Worm (Caenorhabditis elegans) whole organism, late embryonic: Measurements from ENCODE around the gene Y82E9BR.6.

Experiments used
- C08G9.2 ChIP-seq: sonication (generic microtip); optimal IDR thresholded peaks from 2 replicates; lab custom pipeline; 2016; ENCODE audit warnings: mild to moderate bottlenecking, missing genetic modification characterization, moderate library complexity, missing compliant biosample characterization
- C38D4.7 ChIP-seq: fragments of 200-800 bp; sonication (Bioruptor generic); optimal IDR thresholded peaks from 2 replicates; lab custom pipeline; 2018; ENCODE audit warnings: mild to moderate bottlenecking, missing genetic modification characterization, moderate library complexity, missing compliant biosample characterization
- Y22D7AL.16 ChIP-seq: sonication (generic microtip); optimal IDR thresholded peaks from 2 replicates; lab custom pipeline; 2016; ENCODE audit warnings: missing genetic modification characterization, missing compliant biosample characterization
- ceh-2 ChIP-seq: sonication (generic microtip); optimal IDR thresholded peaks from 2 replicates; lab custom pipeline; 2016; ENCODE audit warnings: missing genotype, missing genetic modification characterization, missing compliant biosample characterization
- ceh-24 ChIP-seq: sonication (generic microtip); optimal IDR thresholded peaks from 2 replicates; lab custom pipeline; 2016; ENCODE audit warnings: mild to moderate bottlenecking, missing genetic modification characterization, missing compliant biosample characterization
- ceh-30 ChIP-seq: fragments of 150-350 bp; optimal IDR thresholded peaks from 2 replicates; lab custom pipeline; 2014; ENCODE audit warnings: missing biosample characterization, missing genetic modification characterization
- ceh-31 ChIP-seq: sonication (generic microtip); optimal IDR thresholded peaks from 2 replicates; lab custom pipeline; 2016; ENCODE audit warnings: missing genetic modification characterization, missing compliant biosample characterization
- ceh-9 ChIP-seq: sonication (generic microtip); optimal IDR thresholded peaks from 2 replicates; lab custom pipeline; 2016; ENCODE audit warnings: mild to moderate bottlenecking, missing genetic modification characterization, inconsistent platforms, missing compliant biosample characterization
- che-1 ChIP-seq: sonication (generic microtip); optimal IDR thresholded peaks from 2 replicates; lab custom pipeline; 2016; ENCODE audit warnings: mild to moderate bottlenecking, missing genetic modification characterization, missing compliant biosample characterization
- dmd-4 ChIP-seq: sonication (generic microtip); optimal IDR thresholded peaks from 2 replicates; lab custom pipeline; 2016; ENCODE audit warnings: borderline replicate concordance, missing genetic modification characterization, missing compliant biosample characterization
- dve-1 ChIP-seq: sonication (generic microtip); optimal IDR thresholded peaks from 2 replicates; lab custom pipeline; 2017; ENCODE audit warnings: antibody characterized with exemption, mild to moderate bottlenecking, missing genetic modification characterization, missing compliant biosample characterization
- elt-2 ChIP-seq: sonication (generic microtip); optimal IDR thresholded peaks from 2 replicates; lab custom pipeline; 2016; ENCODE audit warnings: missing genetic modification reagents, missing genetic modification characterization, missing compliant biosample characterization
- elt-4 ChIP-seq: sonication (generic microtip); optimal IDR thresholded peaks from 2 replicates; lab custom pipeline; 2016; ENCODE audit warnings: missing genetic modification characterization, missing compliant biosample characterization
- ets-4 ChIP-seq: sonication (generic microtip); optimal IDR thresholded peaks from 2 replicates; lab custom pipeline; 2016; ENCODE audit warnings: missing genetic modification characterization, missing compliant biosample characterization
- eyg-1 ChIP-seq: sonication (generic microtip); optimal IDR thresholded peaks from 2 replicates; lab custom pipeline; 2016; ENCODE audit warnings: missing genotype, missing genetic modification characterization, missing compliant biosample characterization
- fax-1 ChIP-seq: sonication (generic microtip); optimal IDR thresholded peaks from 2 replicates; lab custom pipeline; 2016; ENCODE audit warnings: missing genotype, missing genetic modification characterization, missing compliant biosample characterization
- fkh-10 ChIP-seq: fragments of 150-350 bp; optimal IDR thresholded peaks from 2 replicates; lab custom pipeline; 2014; ENCODE audit warnings: missing biosample characterization, missing genetic modification reagents, missing genetic modification characterization
- gmeb-2 ChIP-seq: sonication (generic microtip); optimal IDR thresholded peaks from 2 replicates; lab custom pipeline; 2016; ENCODE audit warnings: missing genetic modification characterization, inconsistent platforms, missing compliant biosample characterization
- hlh-15 ChIP-seq: sonication (generic microtip); optimal IDR thresholded peaks from 2 replicates; lab custom pipeline; 2016; ENCODE audit warnings: missing genetic modification characterization, missing compliant biosample characterization
- hlh-30 ChIP-seq: sonication (generic microtip); optimal IDR thresholded peaks from 2 replicates; lab custom pipeline; 2017; ENCODE audit warnings: antibody characterized with exemption, missing genetic modification characterization, missing compliant biosample characterization; ENCODE audit not compliant: insufficient read depth
- lim-6 ChIP-seq: sonication (generic microtip); optimal IDR thresholded peaks from 2 replicates; lab custom pipeline; 2016; ENCODE audit warnings: missing genetic modification characterization, missing compliant biosample characterization
- madf-2 ChIP-seq: sonication (generic microtip); optimal IDR thresholded peaks from 2 replicates; lab custom pipeline; 2017; ENCODE audit warnings: missing genetic modification characterization, missing compliant biosample characterization
- nfya-1 ChIP-seq: sonication (generic microtip); optimal IDR thresholded peaks from 2 replicates; lab custom pipeline; 2017; ENCODE audit warnings: missing genetic modification characterization, mild to moderate bottlenecking, missing compliant biosample characterization, antibody characterized with exemption, moderate library complexity
- nhr-232 ChIP-seq: sonication (generic microtip); optimal IDR thresholded peaks from 2 replicates; lab custom pipeline; 2016; ENCODE audit warnings: missing genetic modification characterization, missing compliant biosample characterization
- pag-3 ChIP-seq: sonication (generic microtip); optimal IDR thresholded peaks from 2 replicates; lab custom pipeline; 2016; ENCODE audit warnings: missing compliant biosample characterization, missing genetic modification characterization, borderline replicate concordance
- pat-9 ChIP-seq: fragments of 200-800 bp; sonication (Bioruptor generic); optimal IDR thresholded peaks from 2 replicates; lab custom pipeline; 2018; ENCODE audit warnings: mild to moderate bottlenecking, missing genetic modification characterization, moderate library complexity, missing compliant biosample characterization
- pax-1 ChIP-seq: fragments of 150-350 bp; optimal IDR thresholded peaks from 2 replicates; lab custom pipeline; 2014; ENCODE audit warnings: missing biosample characterization, missing genetic modification characterization
- pha-2 ChIP-seq: sonication (generic microtip); optimal IDR thresholded peaks from 2 replicates; lab custom pipeline; 2017; ENCODE audit warnings: mild to moderate bottlenecking, missing genetic modification characterization, missing compliant biosample characterization
- pha-4 ChIP-seq: fragments of 150-350 bp; optimal IDR thresholded peaks from 2 replicates; lab custom pipeline; 2018; ENCODE audit warnings: missing biosample characterization, missing genetic modification reagents, missing genetic modification characterization
- rnt-1 ChIP-seq: sonication (generic microtip); optimal IDR thresholded peaks from 2 replicates; lab custom pipeline; 2016; ENCODE audit warnings: missing genetic modification characterization, missing compliant biosample characterization
- syd-9 ChIP-seq: sonication (generic microtip); optimal IDR thresholded peaks from 2 replicates; lab custom pipeline; 2016; ENCODE audit warnings: mild to moderate bottlenecking, missing genetic modification characterization, moderate library complexity, missing compliant biosample characterization
- ttx-3 ChIP-seq: sonication (generic microtip); optimal IDR thresholded peaks from 2 replicates; lab custom pipeline; 2016; ENCODE audit warnings: missing genetic modification reagents, missing genetic modification characterization, missing compliant biosample characterization
- unc-42 ChIP-seq: sonication (generic microtip); optimal IDR thresholded peaks from 2 replicates; lab custom pipeline; 2016; ENCODE audit warnings: missing genotype, missing genetic modification characterization, missing compliant biosample characterization
- zip-5 ChIP-seq: sonication (generic microtip); optimal IDR thresholded peaks from 2 replicates; lab custom pipeline; 2016; ENCODE audit warnings: missing genetic modification characterization, missing compliant biosample characterization
- ztf-16 ChIP-seq: sonication (generic microtip); optimal IDR thresholded peaks from 2 replicates; lab custom pipeline; 2017; ENCODE audit warnings: missing genetic modification characterization, missing compliant biosample characterization

Y82E9BR.6 gene

ce11 chrIII:1380535-1381274 lies at the start of gene Y82E9BR.6, which contains the start of gene pals-21:
Gene Y82E9BR.6, plus strand, starts transcription at chrIII:1381224.
Gene pals-21, minus strand, starts transcription at chrIII:1380635.
- TF ChIP-seq hlh-30 (tag; lab: Kevin White, UChicago) (peak; percentile 0), gmeb-2 (tag; lab: Kevin White, UChicago) (no peak)
- TF ChIP-seq, all 69 proteins: peak for 1

DNA sequence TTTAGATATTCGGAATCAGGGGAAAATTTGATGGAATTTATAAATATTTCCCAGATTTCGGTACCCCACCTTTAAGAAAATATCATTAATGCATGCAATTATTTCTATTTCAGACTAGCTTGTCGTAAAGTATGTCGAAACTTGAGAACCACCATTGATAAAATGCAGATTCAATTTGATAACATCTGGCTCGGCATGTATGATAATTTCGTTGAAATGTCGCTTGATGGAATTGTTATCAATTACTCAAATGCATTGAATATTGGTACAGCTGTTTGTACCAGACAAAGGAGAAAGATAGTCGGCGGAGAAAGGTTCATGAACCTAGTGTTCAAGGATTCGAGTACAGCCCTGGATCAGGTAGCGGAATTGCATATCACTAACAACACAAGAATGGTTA lies 49.1 kb upstream of the Y82E9BR.6 start, which contains the start of gene Y82E9BL.19:
Gene Y82E9BL.19 (plus strand): TSS at position 123 of the 400 bp plus-strand sequence.
- TF ChIP-seq nhr-232, result no peak

DNA sequence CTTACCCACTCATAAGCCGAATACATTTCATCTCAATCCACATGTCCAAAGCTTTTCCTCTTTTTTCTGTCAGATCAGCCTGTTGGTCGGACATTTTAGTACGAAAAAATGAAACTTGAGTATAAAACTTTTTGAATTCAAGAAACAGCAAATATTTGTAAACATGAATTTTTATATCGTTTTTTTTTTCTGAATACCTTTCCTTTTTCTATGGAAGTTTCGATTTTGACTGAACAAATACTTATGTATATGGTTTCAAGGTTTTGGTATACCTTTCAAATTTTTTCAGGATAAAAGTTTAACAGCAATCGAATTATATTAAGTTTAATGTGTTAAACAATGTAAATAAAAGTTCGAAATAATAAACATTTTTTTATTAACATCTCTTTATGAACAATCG lies 40.8 kb upstream of the Y82E9BR.6 start, which contains the start of gene fbxa-5:
Gene fbxa-5 (minus strand): TSS at position 101 of the 400 bp plus-strand sequence.
- no peak for TF ChIP-seq ceh-31 (tag; lab: Kevin White, UChicago)
- no peak for TF ChIP-seq lim-6 (tag; lab: Kevin White, UChicago)
- no peak for TF ChIP-seq ceh-2 (tag; lab: Kevin White, UChicago)
- no peak for TF ChIP-seq zip-5 (tag; lab: Kevin White, UChicago)
- no peak for TF ChIP-seq syd-9 (tag; lab: Kevin White, UChicago)
- TF ChIP-seq elt-4, result no peak
- no peak for TF ChIP-seq ztf-16 (tag; lab: Kevin White, UChicago)
- no peak for TF ChIP-seq elt-2 (tag; lab: Kevin White, UChicago)
- TF ChIP-seq Y22D7AL.16 (tag; lab: Kevin White, UChicago), result no peak
- TF ChIP-seq ceh-24 (tag; lab: Kevin White, UChicago), result no peak
- TF ChIP-seq che-1, result no peak
- no peak for TF ChIP-seq ceh-30 (tag; lab: Kevin White, UChicago)
- TF ChIP-seq dmd-4 (tag; lab: Kevin White, UChicago), result no peak

DNA sequence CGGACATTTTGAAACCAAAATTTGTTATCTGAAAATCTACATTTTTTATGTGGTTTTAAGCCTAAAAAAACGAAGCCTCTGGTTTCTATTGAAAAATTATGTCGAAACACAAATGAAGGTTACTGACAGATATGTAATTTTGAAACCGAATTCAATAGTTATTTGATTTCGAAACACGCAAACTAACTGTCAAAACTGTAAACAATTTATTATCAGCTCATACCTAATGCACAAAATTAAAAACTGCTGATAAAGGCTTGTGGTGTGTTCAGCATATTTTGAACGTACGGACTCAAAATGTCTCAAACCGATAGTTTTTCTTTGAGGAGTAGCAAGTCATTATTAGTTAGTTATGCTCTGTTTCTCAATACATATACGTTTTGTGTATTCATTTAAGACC lies 38.5 kb upstream of the Y82E9BR.6 start, which contains the start of gene fbxa-26:
Gene fbxa-26 (minus strand): TSS at position 35 of the 400 bp plus-strand sequence.
- TF ChIP-seq pha-2 (tag; lab: Kevin White, UChicago) (no peak), pha-4 (tag; lab: Kevin White, UChicago) (no peak), ceh-9 (no peak), ttx-3 (tag; lab: Kevin White, UChicago) (no peak), C08G9.2 (tag; lab: Kevin White, UChicago) (no peak), zip-5 (tag; lab: Kevin White, UChicago) (no peak), ceh-2 (tag; lab: Kevin White, UChicago) (no peak), syd-9 (tag; lab: Kevin White, UChicago) (no peak)

- TF ChIP-seq pax-1 (no peak), pha-4 (tag; lab: Kevin White, UChicago) (no peak), eyg-1 (tag; lab: Kevin White, UChicago) (no peak), madf-2 (tag; lab: Kevin White, UChicago) (no peak), pag-3 (tag; lab: Kevin White, UChicago) (no peak), syd-9 (tag; lab: Kevin White, UChicago) (no peak), ceh-9 (no peak), unc-42 (no peak), hlh-15 (tag; lab: Kevin White, UChicago) (no peak), fkh-10 (GFP tag; lab: Kevin White, UChicago) (no peak), nfya-1 (tag; lab: Kevin White, UChicago) (no peak)
Observed at ce11 chrIII:1342919-1343419, 38.1 kb upstream of the Y82E9BR.6 start, which contains the start of gene fbxa-27. Gene fbxa-27, plus strand, starts transcription at chrIII:1342969.

- TF ChIP-seq pat-9 (tag; lab: Kevin White, UChicago), result no peak
- TF ChIP-seq fax-1, result no peak
- TF ChIP-seq C38D4.7 (GFP tag; lab: Kevin White, UChicago), result no peak
- no peak for TF ChIP-seq dve-1 (tag; lab: Kevin White, UChicago)
- no peak for TF ChIP-seq ets-4 (tag; lab: Kevin White, UChicago)
- TF ChIP-seq elt-2 (tag; lab: Kevin White, UChicago), result no peak
- TF ChIP-seq ttx-3 (tag; lab: Kevin White, UChicago), result no peak
- TF ChIP-seq ceh-9, result no peak
- no peak for TF ChIP-seq rnt-1 (tag; lab: Kevin White, UChicago)
- no peak for TF ChIP-seq lim-6 (tag; lab: Kevin White, UChicago)
- no peak for TF ChIP-seq fkh-10 (GFP tag; lab: Kevin White, UChicago)
- TF ChIP-seq, all 69 proteins: peak for 0
Observed at ce11 chrIII:1345694-1346093, 35.3 kb upstream of the Y82E9BR.6 start, which contains the start of gene Y82E9BL.6. Gene Y82E9BL.6, minus strand, starts transcription at chrIII:1345794.
